Fruit fly (Drosophila melanogaster) whole organism, adult: Measurements from ENCODE around the gene CG9302.

ENCODE experiments used
- CG14711 ChIP-seq: fragments of 200-800 bp; sonication (Bioruptor generic); optimal IDR thresholded peaks from 2 replicates; lab custom pipeline; 2018; ENCODE audit warnings: missing biosample characterization, mild to moderate bottlenecking, missing genetic modification characterization, moderate library complexity
- CG5204 ChIP-seq: fragments of 200-800 bp; sonication (Bioruptor generic); optimal IDR thresholded peaks from 2 replicates; lab custom pipeline; 2016; ENCODE audit warnings: missing biosample characterization, missing genetic modification characterization
- CG7045 ChIP-seq: fragments of 200-800 bp; sonication (Bioruptor generic); optimal IDR thresholded peaks from 2 replicates; lab custom pipeline; 2017; ENCODE audit warnings: missing biosample characterization, mild to moderate bottlenecking, missing genetic modification characterization
- Crg-1 ChIP-seq: fragments of 200-800 bp; sonication (Bioruptor generic); optimal IDR thresholded peaks from 2 replicates; lab custom pipeline; 2016; ENCODE audit warnings: missing biosample characterization, missing genetic modification characterization
- Hr96 ChIP-seq: fragments of 200-800 bp; sonication (Bioruptor generic); optimal IDR thresholded peaks from 2 replicates; lab custom pipeline; 2016; ENCODE audit warnings: missing biosample characterization, missing genetic modification characterization
- bab1 ChIP-seq: fragments of 200-800 bp; sonication (Bioruptor generic); optimal IDR thresholded peaks from 3 replicates; lab custom pipeline; 2019; ENCODE audit warnings: missing biosample characterization, mild to moderate bottlenecking, missing genetic modification characterization, moderate library complexity
- cic ChIP-seq: fragments of 200-800 bp; sonication (Bioruptor generic); optimal IDR thresholded peaks from 2 replicates; lab custom pipeline; 2017; ENCODE audit warnings: missing biosample characterization, mild to moderate bottlenecking, missing genetic modification characterization, moderate library complexity
- kay ChIP-seq: fragments of 200-800 bp; sonication (Bioruptor generic); peaks from one replicate; lab custom pipeline; 2016; ENCODE audit warnings: missing biosample characterization, missing genetic modification characterization, borderline replicate concordance
- ovo ChIP-seq: fragments of 200-800 bp; sonication (Bioruptor generic); optimal IDR thresholded peaks from 2 replicates; lab custom pipeline; 2016; ENCODE audit warnings: missing biosample characterization, missing genetic modification characterization
- tj ChIP-seq: fragments of 200-800 bp; sonication (Bioruptor generic); optimal IDR thresholded peaks from 3 replicates; lab custom pipeline; 2017; ENCODE audit warnings: missing biosample characterization, mild to moderate bottlenecking, missing genetic modification characterization, moderate library complexity
- toe ChIP-seq: fragments of 200-800 bp; sonication (Bioruptor generic); optimal IDR thresholded peaks from 2 replicates; lab custom pipeline; 2016; ENCODE audit warnings: missing biosample characterization, missing genetic modification characterization

DNA sequence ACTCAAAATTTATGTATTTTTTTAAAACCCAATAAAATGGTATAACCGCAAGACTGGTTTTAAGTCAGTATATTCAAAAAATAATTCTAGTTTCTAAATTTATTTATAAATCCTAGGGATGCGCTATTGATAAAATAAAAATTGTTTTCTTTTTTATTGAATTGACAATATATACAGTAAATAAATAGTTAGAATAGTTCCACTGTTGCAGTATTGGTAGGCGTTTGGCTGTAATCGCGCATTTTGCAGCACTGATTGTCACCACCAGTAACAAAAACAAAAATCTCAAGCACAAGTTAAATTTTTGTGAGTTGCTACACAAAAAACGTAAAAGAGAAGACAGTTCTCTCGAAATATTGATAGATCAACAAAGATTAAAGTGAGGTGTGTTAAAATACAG lies 9.4 kb downstream of the CG9302 start, which contains the start of gene CG31855:
- TF ChIP-seq CG7045 (GFP tag; lab: Kevin White, UChicago) (peak; percentile 83), kay (GFP tag; lab: Kevin White, UChicago) (no peak), tj (GFP tag; lab: Kevin White, UChicago) (peak; percentile 50), toe (peak; percentile 80), bab1 (peak; percentile 94), Hr96 (GFP tag; lab: Kevin White, UChicago) (peak; percentile 80), ovo (peak; percentile 75), cic (peak; percentile 78), CG5204 (GFP tag; lab: Kevin White, UChicago) (peak; percentile 86), Crg-1 (GFP tag; lab: Kevin White, UChicago) (peak; percentile 96), CG14711 (tag; lab: Kevin White, UChicago) (peak; percentile 82)
